Fruit fly (Drosophila melanogaster) whole organism, embryonic: ENCODE measurements around the gene CG14079.
A peak's percentile ranks its signal among the peaks of the same experiment; 100 is the strongest.

Experiments
- Abd-B ChIP-seq: fragments of 200-800 bp; sonication (Bioruptor generic); optimal IDR thresholded peaks from 2 replicates; lab custom pipeline; 2018; ENCODE audit warnings: missing biosample characterization, mild to moderate bottlenecking, missing genetic modification characterization, moderate library complexity
- BtbVII ChIP-seq: fragments of 200-800 bp; sonication (Bioruptor generic); optimal IDR thresholded peaks from 3 replicates; lab custom pipeline; 2017; ENCODE audit warnings: missing biosample characterization, mild to moderate bottlenecking, missing genetic modification characterization
- CG10274 ChIP-seq: fragments of 200-800 bp; sonication (Bioruptor generic); optimal IDR thresholded peaks from 3 replicates; lab custom pipeline; 2017; ENCODE audit warnings: missing biosample characterization, mild to moderate bottlenecking, missing genetic modification characterization
- CG10654 ChIP-seq: fragments of 200-800 bp; sonication (Bioruptor generic); optimal IDR thresholded peaks from 2 replicates; lab custom pipeline; 2016; ENCODE audit warnings: missing biosample characterization, missing genetic modification characterization
- CG10979 ChIP-seq: fragments of 200-800 bp; sonication (Bioruptor generic); optimal IDR thresholded peaks from 2 replicates; lab custom pipeline; 2018; ENCODE audit warnings: missing biosample characterization, mild to moderate bottlenecking, missing genetic modification characterization, moderate library complexity
- CG11695 ChIP-seq: fragments of 200-800 bp; sonication (Bioruptor generic); IDR thresholded peaks from 3 replicates; pipeline ENCODE4 v1.3.6; 2022; ENCODE audit warnings: missing biosample characterization, missing genetic modification characterization
- CG13287 ChIP-seq: fragments of 200-800 bp; sonication (Bioruptor generic); IDR thresholded peaks from 2 replicates; pipeline ENCODE4 v1.3.6; 2022; ENCODE audit warnings: missing biosample characterization, missing genetic modification characterization; ENCODE audit not compliant: partially characterized antibody
- CG13424 ChIP-seq: fragments of 200-800 bp; sonication (Bioruptor generic); optimal IDR thresholded peaks from 2 replicates; lab custom pipeline; 2019; ENCODE audit warnings: missing biosample characterization, mild to moderate bottlenecking, missing genetic modification characterization, moderate library complexity
- CG15479 ChIP-seq: fragments of 200-800 bp; sonication (Bioruptor generic); optimal IDR thresholded peaks from 3 replicates; lab custom pipeline; 2019; ENCODE audit warnings: missing biosample characterization, mild to moderate bottlenecking, missing genetic modification characterization, moderate library complexity
- CG18011 ChIP-seq: fragments of 200-800 bp; sonication (Bioruptor generic); optimal IDR thresholded peaks from 2 replicates; lab custom pipeline; 2017; ENCODE audit warnings: missing biosample characterization, missing genetic modification characterization, mild to moderate bottlenecking, moderate library complexity, missing genotype
- CG18476 ChIP-seq: fragments of 200-800 bp; sonication (Bioruptor generic); optimal IDR thresholded peaks from 2 replicates; lab custom pipeline; 2016; ENCODE audit warnings: missing biosample characterization, mild to moderate bottlenecking, missing genetic modification characterization
- CG18599 ChIP-seq: fragments of 200-800 bp; sonication (Bioruptor generic); optimal IDR thresholded peaks from 3 replicates; lab custom pipeline; 2017; ENCODE audit warnings: missing biosample characterization, missing genetic modification characterization, mild to moderate bottlenecking, moderate library complexity, missing genetic modification reagents
- CG18764 ChIP-seq: fragments of 200-800 bp; sonication (Bioruptor generic); optimal IDR thresholded peaks from 3 replicates; lab custom pipeline; 2016; ENCODE audit warnings: missing biosample characterization, missing genetic modification characterization
- CG2120 ChIP-seq: fragments of 200-800 bp; sonication (Bioruptor generic); optimal IDR thresholded peaks from 3 replicates; lab custom pipeline; 2016; ENCODE audit warnings: missing biosample characterization, missing genetic modification characterization
- CG2678 ChIP-seq: fragments of 200-800 bp; sonication (Bioruptor generic); optimal IDR thresholded peaks from 3 replicates; lab custom pipeline; 2019; ENCODE audit warnings: missing biosample characterization, mild to moderate bottlenecking, missing genetic modification characterization, moderate library complexity
- CG42726 ChIP-seq: fragments of 200-800 bp; sonication (Bioruptor generic); IDR thresholded peaks from 2 replicates; pipeline ENCODE4 v1.3.6; 2022; ENCODE audit warnings: missing biosample characterization, missing genetic modification characterization; ENCODE audit not compliant: partially characterized antibody
- CG43689 ChIP-seq: fragments of 200-800 bp; sonication (Bioruptor generic); IDR thresholded peaks from 2 replicates; pipeline ENCODE4 v1.3.6; 2022; ENCODE audit warnings: missing biosample characterization, missing genetic modification characterization
- CG5180 ChIP-seq: fragments of 200-800 bp; sonication (Bioruptor generic); optimal IDR thresholded peaks from 3 replicates; lab custom pipeline; 2017; ENCODE audit warnings: missing biosample characterization, missing genetic modification characterization, mild to moderate bottlenecking, moderate library complexity, missing genetic modification reagents
- CG7357 ChIP-seq: fragments of 200-800 bp; sonication (Bioruptor generic); IDR thresholded peaks from 3 replicates; pipeline ENCODE4 v1.3.6; 2022; ENCODE audit warnings: missing biosample characterization, missing genetic modification characterization
- CG7839 ChIP-seq: fragments of 200-800 bp; sonication (Bioruptor generic); optimal IDR thresholded peaks from 3 replicates; lab custom pipeline; 2018; ENCODE audit warnings: missing biosample characterization, mild to moderate bottlenecking, missing genetic modification characterization, moderate library complexity
- CG7928 ChIP-seq: fragments of 200-800 bp; sonication (Bioruptor generic); optimal IDR thresholded peaks from 2 replicates; lab custom pipeline; 2017; ENCODE audit warnings: missing biosample characterization, mild to moderate bottlenecking, missing genetic modification characterization
- CG8290 ChIP-seq, 3 experiments: fragments of 200-800 bp; sonication (Bioruptor generic); optimal IDR thresholded peaks; 2 replicates each; lab custom pipeline; 2016 to 2019; ENCODE audit warnings: missing biosample characterization in 3 of 3, missing genetic modification characterization in 3 of 3, mild to moderate bottlenecking in 2 of 3, moderate library complexity in 1 of 3
- Elba2 ChIP-seq: fragments of 200-800 bp; sonication (Bioruptor generic); optimal IDR thresholded peaks from 3 replicates; lab custom pipeline; 2016; ENCODE audit warnings: missing biosample characterization, missing genetic modification characterization
- Ets97D ChIP-seq: fragments of 200-800 bp; sonication (Bioruptor generic); optimal IDR thresholded peaks from 3 replicates; lab custom pipeline; 2016; ENCODE audit warnings: missing biosample characterization, missing genetic modification characterization
- HLHmδ ChIP-seq: fragments of 200-800 bp; sonication (Bioruptor generic); optimal IDR thresholded peaks from 2 replicates; lab custom pipeline; 2018; ENCODE audit warnings: missing biosample characterization, mild to moderate bottlenecking, missing genetic modification characterization, moderate library complexity
- Mes4 ChIP-seq: fragments of 200-800 bp; sonication (Bioruptor generic); optimal IDR thresholded peaks from 2 replicates; lab custom pipeline; 2016; ENCODE audit warnings: missing biosample characterization, missing genetic modification characterization
- Nf-YA ChIP-seq: fragments of 200-800 bp; sonication (Bioruptor generic); IDR thresholded peaks from 2 replicates; pipeline ENCODE4 v1.3.6; 2022; ENCODE audit warnings: missing biosample characterization, missing genetic modification characterization
- Oaz ChIP-seq: fragments of 200-800 bp; sonication (Bioruptor generic); IDR thresholded peaks from 2 replicates; pipeline ENCODE4 v1.3.6; 2022; ENCODE audit warnings: missing biosample characterization, missing genetic modification characterization
- Scr ChIP-seq: fragments of 200-800 bp; sonication (Bioruptor generic); IDR thresholded peaks from 2 replicates; pipeline ENCODE4 v1.3.6; 2022; ENCODE audit warnings: missing biosample characterization, missing genetic modification characterization; ENCODE audit not compliant: partially characterized antibody
- Spps ChIP-seq: fragments of 200-800 bp; sonication (Bioruptor generic); optimal IDR thresholded peaks from 2 replicates; lab custom pipeline; 2018; ENCODE audit warnings: missing biosample characterization, mild to moderate bottlenecking, missing genetic modification characterization
- Trl ChIP-seq, 3 experiments: fragments of >200 bp in 2 of 3; fragments of 200-800 bp in 1 of 3; sonication (Bioruptor generic) in 1 of 3; optimal IDR thresholded peaks; 2 replicates in 1 of 3; 3 replicates in 2 of 3; lab custom pipeline; 2016 to 2017; ENCODE audit warnings: missing biosample characterization in 1 of 3, missing genetic modification characterization in 1 of 3
- Usf ChIP-seq: fragments of 200-800 bp; sonication (Bioruptor generic); optimal IDR thresholded peaks from 2 replicates; lab custom pipeline; 2017; ENCODE audit warnings: missing genotype, missing biosample characterization, missing genetic modification characterization
- aop ChIP-seq: fragments of 200-800 bp; sonication (Bioruptor generic); IDR thresholded peaks from 2 replicates; pipeline ENCODE4 v1.3.6; 2022; ENCODE audit warnings: missing biosample characterization, missing genetic modification characterization
- br ChIP-seq: fragments of >200 bp; optimal IDR thresholded peaks from 2 replicates; lab custom pipeline; 2017
- bsh ChIP-seq, 2 experiments: fragments of 200-800 bp; sonication (Bioruptor generic); optimal IDR thresholded peaks; 2 replicates each; lab custom pipeline; 2017 to 2018; ENCODE audit warnings: mild to moderate bottlenecking in 2 of 2, missing biosample characterization in 2 of 2, missing genetic modification characterization in 2 of 2, moderate library complexity in 1 of 2
- dati ChIP-seq: fragments of 200-800 bp; sonication (Bioruptor generic); IDR thresholded peaks from 2 replicates; pipeline ENCODE4 v1.3.6; 2022; ENCODE audit warnings: missing biosample characterization, missing genetic modification characterization
- gt ChIP-seq: fragments of 200-800 bp; sonication (Bioruptor generic); IDR thresholded peaks from 2 replicates; pipeline ENCODE4 v1.3.6; 2022; ENCODE audit warnings: missing biosample characterization, missing genetic modification characterization
- lilli ChIP-seq: fragments of 200-800 bp; sonication (Bioruptor generic); optimal IDR thresholded peaks from 3 replicates; lab custom pipeline; 2016; ENCODE audit warnings: missing biosample characterization, missing genetic modification characterization
- nau ChIP-seq: fragments of 200-800 bp; sonication (Bioruptor generic); optimal IDR thresholded peaks from 3 replicates; lab custom pipeline; 2017; ENCODE audit warnings: missing biosample characterization, mild to moderate bottlenecking, missing genetic modification characterization, missing genetic modification reagents
- oc ChIP-seq: fragments of 200-800 bp; sonication (Bioruptor generic); optimal IDR thresholded peaks from 2 replicates; lab custom pipeline; 2018; ENCODE audit warnings: missing biosample characterization, mild to moderate bottlenecking, missing genetic modification characterization, moderate library complexity
- odd ChIP-seq: fragments of 200-800 bp; sonication (Bioruptor generic); optimal IDR thresholded peaks from 2 replicates; lab custom pipeline; 2017; ENCODE audit warnings: missing biosample characterization, mild to moderate bottlenecking, missing genetic modification characterization
- psq ChIP-seq: fragments of 200-800 bp; sonication (Bioruptor generic); optimal IDR thresholded peaks from 2 replicates; lab custom pipeline; 2017; ENCODE audit warnings: missing biosample characterization, missing genetic modification characterization
- sc ChIP-seq, 3 experiments: fragments of >200 bp in 2 of 3; fragments of 200-800 bp in 1 of 3; sonication (Bioruptor generic) in 1 of 3; optimal IDR thresholded peaks; 2 replicates in 2 of 3; 3 replicates in 1 of 3; lab custom pipeline; 2017; ENCODE audit warnings: mild to moderate bottlenecking in 1 of 3, missing biosample characterization in 1 of 3, missing genetic modification characterization in 1 of 3, missing genetic modification reagents in 1 of 3
- slp2 ChIP-seq: fragments of 200-800 bp; sonication (Bioruptor generic); optimal IDR thresholded peaks from 2 replicates; lab custom pipeline; 2016; ENCODE audit warnings: missing biosample characterization, missing genetic modification characterization
- ssp ChIP-seq: fragments of 200-800 bp; sonication (Bioruptor generic); IDR thresholded peaks from 2 replicates; pipeline ENCODE4 v1.3.6; 2022; ENCODE audit warnings: missing biosample characterization, missing genetic modification characterization
- vvl ChIP-seq: fragments of 200-800 bp; sonication (Bioruptor generic); IDR thresholded peaks from 2 replicates; pipeline ENCODE4 v1.3.6; 2022; ENCODE audit warnings: missing biosample characterization, missing genetic modification characterization
- wek ChIP-seq: fragments of 200-800 bp; sonication (Bioruptor generic); optimal IDR thresholded peaks from 3 replicates; lab custom pipeline; 2018; ENCODE audit warnings: missing biosample characterization, mild to moderate bottlenecking, missing genetic modification characterization, moderate library complexity

Gene CG14079

dm6 chr3L:19086364-19087200 is 11.2 kb upstream of the CG14079 start, which contains the start of gene Mkp3 (continued):
- TF ChIP-seq CG7357 (GFP tag; lab: Robert Waterston, UW) (peak; percentile 79), CG2678 (peak; percentile 96), Nf-YA (GFP tag; lab: Robert Waterston, UW) (peak; percentile 72), br (lab: Kevin White, UChicago) (no peak), CG10274 (peak; percentile 71), CG2120 (peak; percentile 78), CG13424 (tag; lab: Kevin White, UChicago) (peak; percentile 94), aop (GFP tag; lab: Robert Waterston, UW) (no peak), Ets97D (GFP tag; lab: Kevin White, UChicago) (no peak), Usf (GFP tag; lab: Kevin White, UChicago) (peak; percentile 64), Mes4 (no peak), vvl (GFP tag; lab: Robert Waterston, UW) (peak; percentile 94), CG7839 (tag; lab: Kevin White, UChicago) (peak; percentile 94), CG5180 (peak; percentile 70), CG18764 (peak; percentile 72), CG10654 (peak; percentile 71), BtbVII (peak; percentile 93), slp2 (GFP tag; lab: Kevin White, UChicago) (no peak), Spps (tag; lab: Kevin White, UChicago) (peak; percentile 48), CG10979 (tag; lab: Kevin White, UChicago) (peak; percentile 86), ssp (GFP tag; lab: Robert Waterston, UW) (peak; percentile 73), CG18011 (peak; percentile 80), Elba2 (GFP tag; lab: Kevin White, UChicago) (no peak), dati (GFP tag; lab: Robert Waterston, UW) (peak; percentile 53; the same call in 1 of the 2 replicates), CG18599 (GFP tag; lab: Kevin White, UChicago) (peak; percentile 97), Trl (optimal IDR thresholded peaks at IDR 0.05; lab: Kevin White, UChicago) (peak; percentile 91 to 94), Trl (GFP tag; optimal IDR thresholded peaks at IDR 0.05; lab: Kevin White, UChicago) (peak; percentile 33), lilli (GFP tag; lab: Kevin White, UChicago) (peak; percentile 68), odd (GFP tag; lab: Kevin White, UChicago) (peak; percentile 86), CG8290 (GFP tag; optimal IDR thresholded peaks at IDR 0.05; lab: Kevin White, UChicago) (no peak), CG8290 (tag; optimal IDR thresholded peaks at IDR 0.05; lab: Kevin White, UChicago) (peak in 1 of 2 experiments; percentile 59), Abd-B (GFP tag; lab: Kevin White, UChicago) (peak; percentile 70), bsh (GFP tag; optimal IDR thresholded peaks at IDR 0.05; lab: Kevin White, UChicago) (peak; percentile 71 to 87), CG18476 (GFP tag; lab: Kevin White, UChicago) (peak; percentile 63), CG13287 (GFP tag; lab: Robert Waterston, UW) (no peak; the same call in 1 of the 2 replicates), HLHmδ (GFP tag; lab: Kevin White, UChicago) (no peak), CG7928 (GFP tag; lab: Kevin White, UChicago) (peak; percentile 57), gt (GFP tag; lab: Robert Waterston, UW) (peak; percentile 61), oc (peak; percentile 79), CG11695 (GFP tag; lab: Robert Waterston, UW) (peak; percentile 96), CG15479 (GFP tag; lab: Kevin White, UChicago) (no peak), CG42726 (GFP tag; lab: Robert Waterston, UW) (no peak), wek (GFP tag; lab: Kevin White, UChicago) (peak; percentile 12), psq (GFP tag; lab: Kevin White, UChicago) (peak; percentile 48), nau (GFP tag; lab: Kevin White, UChicago) (peak; percentile 81), CG43689 (GFP tag; lab: Robert Waterston, UW) (peak; percentile 52; the same call in 1 of the 2 replicates), Oaz (peak; percentile 83), sc (optimal IDR thresholded peaks at IDR 0.05; lab: Kevin White, UChicago) (no peak), sc (GFP tag; optimal IDR thresholded peaks at IDR 0.05; lab: Kevin White, UChicago) (peak; percentile 65), Scr (GFP tag; lab: Robert Waterston, UW) (no peak)
